Worm (Caenorhabditis elegans) whole organism, mixed stage, embryonic: ENCODE results near the gene oac-39.

Experiments
- ceh-39 ChIP-seq: fragments of 150-350 bp; optimal IDR thresholded peaks from 2 replicates; lab custom pipeline; 2014; ENCODE audit warnings: missing biosample characterization, missing genetic modification characterization
- ceh-83 ChIP-seq: fragments of 200-800 bp; sonication (Bioruptor generic); optimal IDR thresholded peaks from 2 replicates; lab custom pipeline; 2018; ENCODE audit warnings: mild to moderate bottlenecking, missing genetic modification characterization, missing compliant biosample characterization
- ces-1 ChIP-seq: fragments of 150-350 bp; optimal IDR thresholded peaks from 2 replicates; lab custom pipeline; 2014; ENCODE audit warnings: missing biosample characterization, missing genetic modification reagents, missing genetic modification characterization
- cnd-1 ChIP-seq: fragments of 200-800 bp; sonication (Bioruptor generic); optimal IDR thresholded peaks from 2 replicates; lab custom pipeline; 2018; ENCODE audit warnings: mild to moderate bottlenecking, missing genetic modification characterization, missing compliant biosample characterization
- drap-1 ChIP-seq: fragments of 200-800 bp; sonication (Bioruptor generic); optimal IDR thresholded peaks from 3 replicates; lab custom pipeline; 2018; ENCODE audit warnings: mild to moderate bottlenecking, missing genetic modification characterization, missing compliant biosample characterization
- elt-1 ChIP-seq: sonication (generic microtip); optimal IDR thresholded peaks from 2 replicates; lab custom pipeline; 2017; ENCODE audit warnings: missing genetic modification characterization, mild to moderate bottlenecking, missing compliant biosample characterization, antibody characterized with exemption, moderate library complexity, borderline replicate concordance; ENCODE audit not compliant: insufficient read depth
- flh-1 ChIP-seq: fragments of 200-800 bp; sonication (Bioruptor generic); optimal IDR thresholded peaks from 2 replicates; lab custom pipeline; 2018; ENCODE audit warnings: mild to moderate bottlenecking, missing genetic modification characterization, moderate library complexity, missing compliant biosample characterization
- ham-2 ChIP-seq: fragments of 200-800 bp; sonication (Bioruptor generic); optimal IDR thresholded peaks from 2 replicates; lab custom pipeline; 2018; ENCODE audit warnings: mild to moderate bottlenecking, missing genetic modification characterization, missing compliant biosample characterization
- lsy-2 ChIP-seq: fragments of 150-350 bp; optimal IDR thresholded peaks from 2 replicates; lab custom pipeline; 2014; ENCODE audit warnings: missing biosample characterization, missing genetic modification characterization
- nhr-2 ChIP-seq: fragments of 150-350 bp; optimal IDR thresholded peaks from 2 replicates; lab custom pipeline; 2014; ENCODE audit warnings: missing biosample characterization, missing genetic modification characterization
- nhr-237 ChIP-seq: fragments of 150-350 bp; optimal IDR thresholded peaks from 2 replicates; lab custom pipeline; 2014; ENCODE audit warnings: missing biosample characterization, missing genetic modification characterization
- nhr-76 ChIP-seq: sonication (generic microtip); optimal IDR thresholded peaks from 2 replicates; lab custom pipeline; 2017; ENCODE audit warnings: missing biosample characterization, missing genetic modification characterization
- pha-4 ChIP-seq: fragments of 150-350 bp; optimal IDR thresholded peaks from 2 replicates; lab custom pipeline; 2018; ENCODE audit warnings: missing biosample characterization, missing genetic modification reagents, missing genetic modification characterization
- sem-2 ChIP-seq: fragments of 200-800 bp; sonication (Bioruptor generic); optimal IDR thresholded peaks from 2 replicates; lab custom pipeline; 2018; ENCODE audit warnings: mild to moderate bottlenecking, missing genetic modification characterization, missing compliant biosample characterization
- snpc-4 ChIP-seq: fragments of 150-350 bp; optimal IDR thresholded peaks from 2 replicates; lab custom pipeline; 2014; ENCODE audit warnings: missing biosample characterization, missing genetic modification characterization
- sptf-1 ChIP-seq: sonication (generic microtip); optimal IDR thresholded peaks from 2 replicates; lab custom pipeline; 2017; ENCODE audit warnings: mild to moderate bottlenecking, missing genetic modification characterization, moderate library complexity, missing compliant biosample characterization
- unc-120 ChIP-seq: sonication (generic microtip); optimal IDR thresholded peaks from 2 replicates; lab custom pipeline; 2017; ENCODE audit warnings: missing genetic modification characterization, missing compliant biosample characterization; ENCODE audit not compliant: poor library complexity, severe bottlenecking
- unc-39 ChIP-seq: fragments of 150-350 bp; optimal IDR thresholded peaks from 2 replicates; lab custom pipeline; 2014; ENCODE audit warnings: missing biosample characterization, missing genetic modification characterization
- unc-62 ChIP-seq: fragments of 150-350 bp; optimal IDR thresholded peaks from 2 replicates; lab custom pipeline; 2014; ENCODE audit warnings: missing biosample characterization, missing genetic modification reagents, missing genetic modification characterization
- zip-8 ChIP-seq: fragments of 150-350 bp; optimal IDR thresholded peaks from 2 replicates; lab custom pipeline; 2014; ENCODE audit warnings: missing biosample characterization, missing genetic modification characterization

The oac-39 gene

ce11 chrV:211388-212168 is 40.0 kb downstream of the oac-39 start:
- no peak for TF ChIP-seq flh-1
- TF ChIP-seq sptf-1 (tag; lab: Kevin White, UChicago), result no peak
- no peak for TF ChIP-seq cnd-1 (tag; lab: Kevin White, UChicago)
- TF ChIP-seq, all 35 proteins: peak for 0

ce11 chrV:206814-207213 is 44.7 kb downstream of the oac-39 start:
- no peak for TF ChIP-seq snpc-4 (tag; lab: Kevin White, UChicago)
- TF ChIP-seq drap-1 (GFP tag; lab: Kevin White, UChicago), result no peak
- TF ChIP-seq, all 35 proteins: peak for 0

- TF ChIP-seq ces-1 (GFP tag; lab: Kevin White, UChicago) (peak; percentile 30), nhr-237 (no peak), zip-8 (tag; lab: Kevin White, UChicago) (no peak)
Observed at ce11 chrV:203855-204432, 47.6 kb downstream of the oac-39 start, which contains the start of gene lec-12. Gene lec-12, plus strand, starts transcription at chrV:204382.

- TF ChIP-seq unc-120 (tag; lab: Kevin White, UChicago) (no peak), pha-4 (tag; lab: Kevin White, UChicago) (no peak), sem-2 (GFP tag; lab: Kevin White, UChicago) (no peak), nhr-76 (tag; lab: Kevin White, UChicago) (no peak), unc-62 (no peak), ceh-39 (no peak), drap-1 (GFP tag; lab: Kevin White, UChicago) (no peak), ham-2 (GFP tag; lab: Kevin White, UChicago) (no peak), cnd-1 (tag; lab: Kevin White, UChicago) (no peak), elt-1 (tag; lab: Kevin White, UChicago) (no peak), lsy-2 (tag; lab: Kevin White, UChicago) (no peak), ceh-83 (GFP tag; lab: Kevin White, UChicago) (no peak), nhr-2 (no peak), unc-39 (tag; lab: Kevin White, UChicago) (no peak)
Observed at ce11 chrV:201300-201699, 50.3 kb downstream of the oac-39 start, which contains the start of gene trpp-1. Gene trpp-1, plus strand, starts transcription at chrV:201600.
